Worm (Caenorhabditis elegans) whole organism, late embryonic: ENCODE data around the gene C26F1.1.

Experiments used
- ama-1 ChIP-seq: fragments of 150-350 bp; optimal IDR thresholded peaks from 2 replicates; lab custom pipeline; 2014
- ceh-34 ChIP-seq: sonication (generic microtip); optimal IDR thresholded peaks from 2 replicates; lab custom pipeline; 2016; ENCODE audit warnings: mild to moderate bottlenecking, missing genetic modification characterization, missing compliant biosample characterization
- ceh-6 ChIP-seq: fragments of 200-800 bp; sonication (Bioruptor generic); optimal IDR thresholded peaks from 2 replicates; lab custom pipeline; 2018; ENCODE audit warnings: mild to moderate bottlenecking, missing genetic modification characterization, missing compliant biosample characterization
- ceh-9 ChIP-seq: sonication (generic microtip); optimal IDR thresholded peaks from 2 replicates; lab custom pipeline; 2016; ENCODE audit warnings: mild to moderate bottlenecking, missing genetic modification characterization, inconsistent platforms, missing compliant biosample characterization
- dve-1 ChIP-seq: sonication (generic microtip); optimal IDR thresholded peaks from 2 replicates; lab custom pipeline; 2017; ENCODE audit warnings: antibody characterized with exemption, mild to moderate bottlenecking, missing genetic modification characterization, missing compliant biosample characterization
- eyg-1 ChIP-seq: sonication (generic microtip); optimal IDR thresholded peaks from 2 replicates; lab custom pipeline; 2016; ENCODE audit warnings: missing genotype, missing genetic modification characterization, missing compliant biosample characterization
- fkh-10 ChIP-seq: fragments of 150-350 bp; optimal IDR thresholded peaks from 2 replicates; lab custom pipeline; 2014; ENCODE audit warnings: missing biosample characterization, missing genetic modification reagents, missing genetic modification characterization
- lim-6 ChIP-seq: sonication (generic microtip); optimal IDR thresholded peaks from 2 replicates; lab custom pipeline; 2016; ENCODE audit warnings: missing genetic modification characterization, missing compliant biosample characterization
- npax-4 ChIP-seq: sonication (generic microtip); optimal IDR thresholded peaks from 2 replicates; lab custom pipeline; 2016; ENCODE audit warnings: missing genetic modification characterization, missing compliant biosample characterization
- pag-3 ChIP-seq: sonication (generic microtip); optimal IDR thresholded peaks from 2 replicates; lab custom pipeline; 2016; ENCODE audit warnings: missing compliant biosample characterization, missing genetic modification characterization, borderline replicate concordance
- pqm-1 ChIP-seq: sonication (generic microtip); optimal IDR thresholded peaks from 2 replicates; lab custom pipeline; 2016; ENCODE audit warnings: missing genetic modification characterization, missing compliant biosample characterization
- sdc-2 ChIP-seq: sonication (generic microtip); optimal IDR thresholded peaks from 2 replicates; lab custom pipeline; 2016; ENCODE audit warnings: missing genotype, missing genetic modification characterization, missing compliant biosample characterization

DNA sequence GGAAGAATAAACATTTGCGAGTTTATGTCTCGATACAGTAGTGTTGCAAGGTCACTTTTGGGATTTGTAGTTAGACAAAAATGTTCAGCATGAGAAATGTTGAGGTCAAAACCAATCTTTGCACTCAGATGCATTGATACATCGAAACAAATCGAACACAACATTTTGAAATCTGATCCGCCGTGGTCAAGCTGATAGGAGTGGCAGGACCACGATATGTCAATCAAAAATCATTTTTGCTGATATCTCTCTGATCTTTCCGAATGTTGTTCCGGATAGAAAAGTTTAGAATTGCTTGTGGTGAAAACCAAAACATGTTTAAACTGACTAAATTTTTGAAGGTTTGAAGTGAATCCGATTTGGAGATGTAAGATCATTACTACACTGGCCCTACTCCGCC, 40.6 kb downstream of the C26F1.1 start:
- TF ChIP-seq ceh-9 (no peak), eyg-1 (tag; lab: Kevin White, UChicago) (no peak), lim-6 (tag; lab: Kevin White, UChicago) (no peak), ceh-6 (GFP tag; lab: Kevin White, UChicago) (no peak), sdc-2 (tag; lab: Kevin White, UChicago) (no peak), ceh-34 (tag; lab: Kevin White, UChicago) (no peak), npax-4 (tag; lab: Kevin White, UChicago) (no peak), ama-1 (lab: Kevin White, UChicago) (no peak), pag-3 (no peak), dve-1 (no peak), fkh-10 (GFP tag; lab: Kevin White, UChicago) (no peak), pqm-1 (tag; lab: Kevin White, UChicago) (no peak)
